Worm (Caenorhabditis elegans) whole organism, mixed stage, embryonic: ENCODE results near the gene wht-7.

Experiments used
- M03D4.4 ChIP-seq: sonication (generic microtip); optimal IDR thresholded peaks from 2 replicates; lab custom pipeline; 2017; ENCODE audit warnings: mild to moderate bottlenecking, missing genetic modification characterization, missing compliant biosample characterization
- bed-3 ChIP-seq: fragments of 200-800 bp; sonication (Bioruptor generic); optimal IDR thresholded peaks from 3 replicates; lab custom pipeline; 2018; ENCODE audit warnings: mild to moderate bottlenecking, missing genetic modification characterization, moderate library complexity, missing compliant biosample characterization
- ceh-39 ChIP-seq: fragments of 150-350 bp; optimal IDR thresholded peaks from 2 replicates; lab custom pipeline; 2014; ENCODE audit warnings: missing biosample characterization, missing genetic modification characterization
- ceh-43 ChIP-seq: fragments of 200-800 bp; sonication (Bioruptor generic); optimal IDR thresholded peaks from 2 replicates; lab custom pipeline; 2018; ENCODE audit warnings: mild to moderate bottlenecking, missing genetic modification characterization, moderate library complexity, missing compliant biosample characterization
- ces-1 ChIP-seq: fragments of 150-350 bp; optimal IDR thresholded peaks from 2 replicates; lab custom pipeline; 2014; ENCODE audit warnings: missing biosample characterization, missing genetic modification reagents, missing genetic modification characterization
- cnd-1 ChIP-seq: fragments of 200-800 bp; sonication (Bioruptor generic); optimal IDR thresholded peaks from 2 replicates; lab custom pipeline; 2018; ENCODE audit warnings: mild to moderate bottlenecking, missing genetic modification characterization, missing compliant biosample characterization
- drap-1 ChIP-seq: fragments of 200-800 bp; sonication (Bioruptor generic); optimal IDR thresholded peaks from 3 replicates; lab custom pipeline; 2018; ENCODE audit warnings: mild to moderate bottlenecking, missing genetic modification characterization, missing compliant biosample characterization
- elt-1 ChIP-seq: sonication (generic microtip); optimal IDR thresholded peaks from 2 replicates; lab custom pipeline; 2017; ENCODE audit warnings: missing genetic modification characterization, mild to moderate bottlenecking, missing compliant biosample characterization, antibody characterized with exemption, moderate library complexity, borderline replicate concordance; ENCODE audit not compliant: insufficient read depth
- flh-1 ChIP-seq: fragments of 200-800 bp; sonication (Bioruptor generic); optimal IDR thresholded peaks from 2 replicates; lab custom pipeline; 2018; ENCODE audit warnings: mild to moderate bottlenecking, missing genetic modification characterization, moderate library complexity, missing compliant biosample characterization
- ham-2 ChIP-seq: fragments of 200-800 bp; sonication (Bioruptor generic); optimal IDR thresholded peaks from 2 replicates; lab custom pipeline; 2018; ENCODE audit warnings: mild to moderate bottlenecking, missing genetic modification characterization, missing compliant biosample characterization
- hlh-1 ChIP-seq: fragments of 150-350 bp; optimal IDR thresholded peaks from 2 replicates; lab custom pipeline; 2014; ENCODE audit warnings: missing biosample characterization, missing genetic modification reagents, missing genetic modification characterization
- lin-13 ChIP-seq: fragments of 150-350 bp; optimal IDR thresholded peaks from 2 replicates; lab custom pipeline; 2014; ENCODE audit warnings: missing biosample characterization, missing genetic modification characterization
- lin-32 ChIP-seq: fragments of 200-800 bp; sonication (Bioruptor generic); optimal IDR thresholded peaks from 2 replicates; lab custom pipeline; 2018; ENCODE audit warnings: mild to moderate bottlenecking, missing genetic modification characterization, missing compliant biosample characterization
- lsy-2 ChIP-seq: fragments of 150-350 bp; optimal IDR thresholded peaks from 2 replicates; lab custom pipeline; 2014; ENCODE audit warnings: missing biosample characterization, missing genetic modification characterization
- mab-5 ChIP-seq: fragments of 150-350 bp; optimal IDR thresholded peaks from 2 replicates; lab custom pipeline; 2014; ENCODE audit warnings: missing biosample characterization, missing genetic modification characterization
- mep-1 ChIP-seq: fragments of 150-350 bp; optimal IDR thresholded peaks from 2 replicates; lab custom pipeline; 2017; ENCODE audit warnings: missing biosample characterization, missing genetic modification reagents, missing genetic modification characterization, inconsistent platforms
- mls-2 ChIP-seq: sonication (generic microtip); optimal IDR thresholded peaks from 2 replicates; lab custom pipeline; 2016; ENCODE audit warnings: mild to moderate bottlenecking, missing genetic modification characterization, moderate library complexity, missing compliant biosample characterization
- nhr-12 ChIP-seq: fragments of 150-350 bp; optimal IDR thresholded peaks from 2 replicates; lab custom pipeline; 2014; ENCODE audit warnings: missing biosample characterization, missing genetic modification characterization
- nhr-2 ChIP-seq: fragments of 150-350 bp; optimal IDR thresholded peaks from 2 replicates; lab custom pipeline; 2014; ENCODE audit warnings: missing biosample characterization, missing genetic modification characterization
- nhr-237 ChIP-seq: fragments of 150-350 bp; optimal IDR thresholded peaks from 2 replicates; lab custom pipeline; 2014; ENCODE audit warnings: missing biosample characterization, missing genetic modification characterization
- nhr-28 ChIP-seq: fragments of 150-350 bp; optimal IDR thresholded peaks from 2 replicates; lab custom pipeline; 2014; ENCODE audit warnings: missing biosample characterization, missing genetic modification characterization
- nhr-76 ChIP-seq: sonication (generic microtip); optimal IDR thresholded peaks from 2 replicates; lab custom pipeline; 2017; ENCODE audit warnings: missing biosample characterization, missing genetic modification characterization
- pha-4 ChIP-seq: fragments of 150-350 bp; optimal IDR thresholded peaks from 2 replicates; lab custom pipeline; 2018; ENCODE audit warnings: missing biosample characterization, missing genetic modification reagents, missing genetic modification characterization
- sem-2 ChIP-seq: fragments of 200-800 bp; sonication (Bioruptor generic); optimal IDR thresholded peaks from 2 replicates; lab custom pipeline; 2018; ENCODE audit warnings: mild to moderate bottlenecking, missing genetic modification characterization, missing compliant biosample characterization
- snpc-4 ChIP-seq: fragments of 150-350 bp; optimal IDR thresholded peaks from 2 replicates; lab custom pipeline; 2014; ENCODE audit warnings: missing biosample characterization, missing genetic modification characterization
- sptf-1 ChIP-seq: sonication (generic microtip); optimal IDR thresholded peaks from 2 replicates; lab custom pipeline; 2017; ENCODE audit warnings: mild to moderate bottlenecking, missing genetic modification characterization, moderate library complexity, missing compliant biosample characterization
- tbx-8 ChIP-seq: fragments of 200-800 bp; sonication (Bioruptor generic); optimal IDR thresholded peaks from 2 replicates; lab custom pipeline; 2018; ENCODE audit warnings: mild to moderate bottlenecking, missing genetic modification characterization, moderate library complexity, missing compliant biosample characterization
- unc-120 ChIP-seq: sonication (generic microtip); optimal IDR thresholded peaks from 2 replicates; lab custom pipeline; 2017; ENCODE audit warnings: missing genetic modification characterization, missing compliant biosample characterization; ENCODE audit not compliant: poor library complexity, severe bottlenecking
- unc-39 ChIP-seq: fragments of 150-350 bp; optimal IDR thresholded peaks from 2 replicates; lab custom pipeline; 2014; ENCODE audit warnings: missing biosample characterization, missing genetic modification characterization
- unc-62 ChIP-seq: fragments of 150-350 bp; optimal IDR thresholded peaks from 2 replicates; lab custom pipeline; 2014; ENCODE audit warnings: missing biosample characterization, missing genetic modification reagents, missing genetic modification characterization
- zip-8 ChIP-seq: fragments of 150-350 bp; optimal IDR thresholded peaks from 2 replicates; lab custom pipeline; 2014; ENCODE audit warnings: missing biosample characterization, missing genetic modification characterization
- ztf-11 ChIP-seq: fragments of 150-350 bp; optimal IDR thresholded peaks from 2 replicates; lab custom pipeline; 2014; ENCODE audit warnings: missing biosample characterization, missing genetic modification characterization

Gene wht-7

ce11 chrIII:6118320-6118719 lies 31.1 kb downstream of the wht-7 start, which contains the start of gene kin-18:
kin-18 (plus strand) TSS chrIII:6118620.
- no peak for TF ChIP-seq M03D4.4
- no peak for TF ChIP-seq flh-1 (GFP tag; lab: Kevin White, UChicago)
- no peak for TF ChIP-seq ceh-39 (tag; lab: Kevin White, UChicago)
- TF ChIP-seq mls-2 (tag; lab: Kevin White, UChicago) = no peak
- TF ChIP-seq snpc-4 = no peak
- no peak for TF ChIP-seq nhr-76 (tag; lab: Kevin White, UChicago)
- no peak for TF ChIP-seq sem-2
- no peak for TF ChIP-seq nhr-237
- TF ChIP-seq cnd-1 = no peak
- TF ChIP-seq lin-32 (GFP tag; lab: Kevin White, UChicago) = no peak
- no peak for TF ChIP-seq pha-4 (tag; lab: Kevin White, UChicago)
- TF ChIP-seq zip-8 (tag; lab: Kevin White, UChicago) = no peak
- TF ChIP-seq unc-62 (GFP tag; lab: Kevin White, UChicago) = no peak
- TF ChIP-seq nhr-2 = no peak
- no peak for TF ChIP-seq tbx-8 (GFP tag; lab: Kevin White, UChicago)
- TF ChIP-seq ztf-11 (tag; lab: Kevin White, UChicago) = no peak
- TF ChIP-seq, all 35 proteins: peak for 0

ce11 chrIII:6116981-6117380 lies 32.4 kb downstream of the wht-7 start:
- TF ChIP-seq sptf-1 (tag; lab: Kevin White, UChicago) (no peak), lsy-2 (tag; lab: Kevin White, UChicago) (no peak), ham-2 (GFP tag; lab: Kevin White, UChicago) (no peak), unc-39 (tag; lab: Kevin White, UChicago) (no peak), hlh-1 (tag; lab: Kevin White, UChicago) (no peak), bed-3 (GFP tag; lab: Kevin White, UChicago) (no peak), nhr-28 (tag; lab: Kevin White, UChicago) (no peak), mab-5 (tag; lab: Kevin White, UChicago) (no peak), drap-1 (no peak), nhr-76 (tag; lab: Kevin White, UChicago) (no peak), nhr-2 (no peak)

- TF ChIP-seq unc-120 (tag; lab: Kevin White, UChicago) (no peak), flh-1 (GFP tag; lab: Kevin White, UChicago) (no peak), nhr-28 (tag; lab: Kevin White, UChicago) (no peak), elt-1 (tag; lab: Kevin White, UChicago) (no peak), hlh-1 (tag; lab: Kevin White, UChicago) (no peak), lsy-2 (tag; lab: Kevin White, UChicago) (peak; percentile 53), cnd-1 (no peak), nhr-2 (no peak), nhr-237 (no peak), sem-2 (no peak), nhr-12 (no peak), sptf-1 (tag; lab: Kevin White, UChicago) (no peak), ces-1 (GFP tag; lab: Kevin White, UChicago) (peak; percentile 73), mep-1 (peak; percentile 19), pha-4 (tag; lab: Kevin White, UChicago) (no peak), M03D4.4 (no peak), lin-13 (tag; lab: Kevin White, UChicago) (no peak), snpc-4 (no peak), ham-2 (GFP tag; lab: Kevin White, UChicago) (no peak)
These were observed 33.0 kb downstream of the wht-7 start, which contains the start of gene nmt-1 for ce11 chrIII:6116281-6116886. nmt-1 (minus strand) TSS chrIII:6116331.

- no peak for TF ChIP-seq lin-32 (GFP tag; lab: Kevin White, UChicago)
- TF ChIP-seq ces-1 (GFP tag; lab: Kevin White, UChicago) = peak; percentile 88
- no peak for TF ChIP-seq sptf-1 (tag; lab: Kevin White, UChicago)
These were observed 39.2 kb downstream of the wht-7 start for ce11 chrIII:6110187-6110586.

ce11 chrIII:6105897-6106296 lies 43.5 kb downstream of the wht-7 start:
- TF ChIP-seq unc-120 (tag; lab: Kevin White, UChicago) = no peak
- no peak for TF ChIP-seq nhr-2
- TF ChIP-seq ceh-39 (tag; lab: Kevin White, UChicago) = no peak
- no peak for TF ChIP-seq unc-62 (GFP tag; lab: Kevin White, UChicago)
- TF ChIP-seq ceh-43 (GFP tag; lab: Kevin White, UChicago) = no peak
- no peak for TF ChIP-seq mab-5 (tag; lab: Kevin White, UChicago)
- TF ChIP-seq mep-1 = no peak
- TF ChIP-seq ces-1 (GFP tag; lab: Kevin White, UChicago) = no peak
